Fruit fly (Drosophila melanogaster): ENCODE measurements around the gene Dhfr.

Dhfr gene

DNA sequence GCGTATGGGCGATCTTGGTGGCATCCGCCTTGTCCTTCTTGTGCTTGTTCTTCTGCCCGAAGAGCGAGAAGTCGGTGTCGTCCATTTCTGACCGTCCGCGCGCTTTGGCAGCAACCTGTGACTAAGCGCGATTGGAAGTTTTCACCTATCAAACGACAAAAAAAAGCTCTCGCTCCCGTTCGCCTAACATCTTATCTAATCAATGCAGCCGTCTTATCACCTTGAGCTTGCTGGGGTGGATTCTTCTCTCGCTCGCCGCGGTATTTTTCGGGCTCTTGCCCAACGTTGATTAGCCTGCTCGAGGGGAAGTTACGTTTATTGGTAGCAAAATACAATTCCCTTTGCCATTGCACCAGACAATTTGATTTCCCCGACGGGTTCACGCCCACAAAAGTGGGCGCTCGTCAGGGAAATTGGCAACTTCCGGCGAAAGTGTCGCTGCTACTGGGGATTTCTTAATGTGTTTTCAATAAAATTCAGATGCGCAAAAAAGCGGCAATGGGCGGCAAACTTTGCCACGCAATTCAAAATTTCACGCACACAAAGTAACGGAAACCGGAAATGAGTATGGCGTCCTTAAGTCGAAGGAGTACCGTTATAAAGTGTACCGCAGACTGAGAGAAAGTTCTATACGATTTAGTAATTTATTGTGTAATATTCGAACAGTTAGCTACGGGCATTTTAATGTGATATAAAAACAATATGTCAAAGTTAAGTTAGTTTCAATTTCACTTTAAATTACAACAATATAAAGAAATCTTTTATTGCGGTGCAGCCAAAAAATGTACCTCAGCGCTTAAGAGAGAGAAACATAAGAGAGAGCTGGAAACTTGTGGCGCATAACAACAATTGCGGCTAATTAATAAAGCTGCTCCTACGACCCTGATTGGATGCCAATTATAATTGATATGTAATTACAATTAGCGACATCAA is 20.2 kb downstream of the Dhfr start, which contains the start of gene Decay:
Gene Decay, minus strand, starts transcription at position 132 of the 933 bp plus-strand sequence.
- no peak for TF ChIP-seq Abd-B (GFP tag; optimal IDR thresholded peaks at IDR 0.05)
- peak; percentile 17 for TF ChIP-seq CG8388 (GFP tag; optimal IDR thresholded peaks at IDR 0.05)
- no peak for TF ChIP-seq Bteb2 (GFP tag; optimal IDR thresholded peaks at IDR 0.05)
- no peak for TF ChIP-seq tgo (GFP tag; IDR thresholded peaks at IDR 0.05)
- peak; percentile 89 for TF ChIP-seq sens (GFP tag)
- TF ChIP-seq gem (tag; optimal IDR thresholded peaks at IDR 0.05): peak; percentile 28
- no peak for TF ChIP-seq CG13775 (GFP tag; optimal IDR thresholded peaks at IDR 0.05)
- TF ChIP-seq CG9876 (GFP tag; optimal IDR thresholded peaks at IDR 0.05): no peak
- no peak for TF ChIP-seq CG12942 (GFP tag; optimal IDR thresholded peaks at IDR 0.05)
- no peak for TF ChIP-seq kay (GFP tag; optimal IDR thresholded peaks at IDR 0.05)
- TF ChIP-seq bowl (GFP tag; IDR thresholded peaks at IDR 0.05): no peak
- TF ChIP-seq CG32767 (GFP tag; IDR thresholded peaks at IDR 0.05): no peak
- TF ChIP-seq CG13624 (GFP tag; optimal IDR thresholded peaks at IDR 0.05): peak; percentile 9
- TF ChIP-seq CG30431 (GFP tag; optimal IDR thresholded peaks at IDR 0.05): no peak
- TF ChIP-seq Atf3 (GFP tag; optimal IDR thresholded peaks at IDR 0.05): no peak
- no peak for TF ChIP-seq CoRest (tag; optimal IDR thresholded peaks at IDR 0.05)
- peak; percentile 10 for TF ChIP-seq CG10979 (tag; optimal IDR thresholded peaks at IDR 0.05)
- no peak for TF ChIP-seq zfh1 (GFP tag; IDR thresholded peaks at IDR 0.05)
- no peak for TF ChIP-seq CG13296 (GFP tag; optimal IDR thresholded peaks at IDR 0.05)
- no peak for TF ChIP-seq az2 (GFP tag; optimal IDR thresholded peaks at IDR 0.05)
- TF ChIP-seq unpg (GFP tag; optimal IDR thresholded peaks at IDR 0.05): no peak
- TF ChIP-seq Trl (optimal IDR thresholded peaks at IDR 0.05): peak; percentile 13 to 34
- TF ChIP-seq Trl (GFP tag; optimal IDR thresholded peaks at IDR 0.05): no peak
- no peak for TF ChIP-seq Dad (GFP tag; optimal IDR thresholded peaks at IDR 0.05)
- TF ChIP-seq hkb (optimal IDR thresholded peaks at IDR 0.05): no peak
- peak; percentile 47; the same call in 1 of the 2 replicates for TF ChIP-seq hkb (GFP tag; IDR thresholded peaks at IDR 0.05)
- TF ChIP-seq wek (GFP tag; optimal IDR thresholded peaks at IDR 0.05): no peak
- TF ChIP-seq CG8281 (tag; optimal IDR thresholded peaks at IDR 0.05): no peak
- TF ChIP-seq CG11398 (GFP tag; optimal IDR thresholded peaks at IDR 0.05): no peak
- peak; percentile 50; the same call in 1 of the 3 replicates for TF ChIP-seq ci (GFP tag; IDR thresholded peaks at IDR 0.05)
- peak; percentile 14 for TF ChIP-seq dmrt99B (tag; optimal IDR thresholded peaks at IDR 0.05)
- peak; percentile 20 for TF ChIP-seq Blimp-1 (GFP tag; optimal IDR thresholded peaks at IDR 0.05)
- peak; percentile 18 for TF ChIP-seq Hsf (GFP tag; optimal IDR thresholded peaks at IDR 0.05)
- TF ChIP-seq Vsx1 (GFP tag; optimal IDR thresholded peaks at IDR 0.05): peak; percentile 89
- no peak for TF ChIP-seq HLH54F (GFP tag; optimal IDR thresholded peaks at IDR 0.05)
- no peak for TF ChIP-seq CG12104 (GFP tag; optimal IDR thresholded peaks at IDR 0.05)
- TF ChIP-seq hbn (GFP tag; IDR thresholded peaks at IDR 0.05; ENCODE audit: partially characterized antibody): no peak
- TF ChIP-seq Awh (GFP tag; IDR thresholded peaks at IDR 0.05): no peak
- no peak for TF ChIP-seq Antp (GFP tag; optimal IDR thresholded peaks at IDR 0.05)
- no peak for TF ChIP-seq ase (GFP tag; IDR thresholded peaks at IDR 0.05)
- TF ChIP-seq CG10274 (GFP tag; optimal IDR thresholded peaks at IDR 0.05): no peak
- no peak for TF ChIP-seq CG6175 (GFP tag; IDR thresholded peaks at IDR 0.05)
- 0 out of 2 replicates have a peak, but pooled peaks have one; percentile 22 for TF ChIP-seq sna (GFP tag; IDR thresholded peaks at IDR 0.05; ENCODE audit: partially characterized antibody)
- no peak for TF ChIP-seq Hey (tag; optimal IDR thresholded peaks at IDR 0.05)
- TF ChIP-seq CG7745 (tag; optimal IDR thresholded peaks at IDR 0.05): no peak
- TF ChIP-seq z (GFP tag; IDR thresholded peaks at IDR 0.05): no peak
- peak; percentile 30 for TF ChIP-seq Sox102F (GFP tag; optimal IDR thresholded peaks at IDR 0.05)
- no peak for TF ChIP-seq CG13287 (GFP tag; IDR thresholded peaks at IDR 0.05; ENCODE audit: partially characterized antibody)
- TF ChIP-seq Mrtf (GFP tag; IDR thresholded peaks at IDR 0.05): no peak
- TF ChIP-seq CG2889 (GFP tag; IDR thresholded peaks at IDR 0.05): no peak
